Fruit fly (Drosophila melanogaster) whole organism, prepupa: ENCODE results near the gene Uba5.

Experiments
- CG1621 ChIP-seq: fragments of 200-800 bp; sonication (Bioruptor generic); optimal IDR thresholded peaks from 3 replicates; lab custom pipeline; 2018; ENCODE audit warnings: missing biosample characterization, mild to moderate bottlenecking, missing genetic modification characterization
- CG6276 ChIP-seq: fragments of 200-800 bp; sonication (Bioruptor generic); optimal IDR thresholded peaks from 2 replicates; lab custom pipeline; 2017; ENCODE audit warnings: missing biosample characterization, mild to moderate bottlenecking, missing genetic modification characterization
- CG8119 ChIP-seq: fragments of 200-800 bp; sonication (Bioruptor generic); IDR thresholded peaks from 3 replicates; pipeline ENCODE4 v1.3.6; 2022; ENCODE audit warnings: missing biosample characterization, missing genetic modification characterization
- OdsH ChIP-seq: fragments of 200-800 bp; sonication (Bioruptor generic); optimal IDR thresholded peaks from 3 replicates; lab custom pipeline; 2016; ENCODE audit warnings: missing biosample characterization, missing genetic modification characterization
- Smox ChIP-seq: fragments of 200-800 bp; sonication (Bioruptor generic); optimal IDR thresholded peaks from 3 replicates; lab custom pipeline; 2016; ENCODE audit warnings: missing biosample characterization, missing genetic modification characterization
- dsx ChIP-seq: fragments of 200-800 bp; optimal IDR thresholded peaks from 3 replicates; lab custom pipeline; 2019; ENCODE audit warnings: missing biosample characterization, mild to moderate bottlenecking, missing genetic modification characterization, moderate library complexity; ENCODE audit not compliant: poor library complexity, severe bottlenecking
- fd59A ChIP-seq: fragments of 200-800 bp; sonication (Bioruptor generic); optimal IDR thresholded peaks from 2 replicates; lab custom pipeline; 2017; ENCODE audit warnings: missing biosample characterization, mild to moderate bottlenecking, missing genetic modification characterization, missing genetic modification reagents
- fkh ChIP-seq: fragments of 200-800 bp; sonication (Bioruptor generic); optimal IDR thresholded peaks from 3 replicates; lab custom pipeline; 2017; ENCODE audit warnings: missing biosample characterization, mild to moderate bottlenecking, missing genetic modification characterization, moderate library complexity
- topi ChIP-seq: fragments of 200-800 bp; sonication (Bioruptor generic); optimal IDR thresholded peaks from 3 replicates; lab custom pipeline; 2016; ENCODE audit warnings: missing biosample characterization, missing genetic modification characterization

DNA sequence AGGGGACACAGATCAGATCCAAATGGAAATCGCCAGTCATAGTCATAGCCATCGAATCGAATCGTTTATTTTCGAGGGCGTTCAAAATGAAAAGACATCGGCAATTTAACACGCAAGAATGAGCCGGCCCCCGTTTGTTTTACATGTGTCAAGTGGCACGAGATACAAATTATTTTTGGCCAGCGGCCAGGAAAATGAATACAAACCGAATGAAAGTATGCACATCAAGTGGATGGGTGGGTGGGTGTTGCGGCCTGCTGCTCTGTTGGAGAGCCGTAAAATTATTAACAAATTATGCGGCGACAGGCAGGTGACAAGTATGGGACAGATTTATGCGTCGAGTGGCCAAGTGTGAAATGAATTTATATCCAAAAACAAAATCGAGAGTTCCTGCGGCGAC is 19.3 kb upstream of the Uba5 start:
- TF ChIP-seq topi (GFP tag; lab: Kevin White, UChicago) (no peak), CG6276 (GFP tag; lab: Kevin White, UChicago) (no peak), CG1621 (tag; lab: Kevin White, UChicago) (no peak), Smox (GFP tag; lab: Kevin White, UChicago) (no peak), dsx (no peak), fd59A (GFP tag; lab: Kevin White, UChicago) (no peak), CG8119 (no peak), OdsH (GFP tag; lab: Kevin White, UChicago) (no peak), fkh (no peak)
